Fruit fly (Drosophila melanogaster): ENCODE results near the gene sens-2.

The sens-2 gene

dm6 chr2L:6787029-6787972 lies 34.4 kb upstream of the sens-2 start (continued):
- TF ChIP-seq ken (GFP tag; IDR thresholded peaks at IDR 0.05) = peak; percentile 88
- peak; percentile 97 for TF ChIP-seq bcd (GFP tag; optimal IDR thresholded peaks at IDR 0.05)
- TF ChIP-seq CkIIα-i1 (GFP tag; IDR thresholded peaks at IDR 0.05) = 0 out of 2 replicates have a peak, but pooled peaks have one; percentile 14
- TF ChIP-seq Spps (tag; optimal IDR thresholded peaks at IDR 0.05) = peak; percentile 78
- TF ChIP-seq tna (GFP tag; IDR thresholded peaks at IDR 0.05; ENCODE audit: partially characterized antibody) = no peak
- no peak for TF ChIP-seq Lpt (GFP tag; optimal IDR thresholded peaks at IDR 0.05)
- peak; percentile 79 for TF ChIP-seq YL-1 (GFP tag; optimal IDR thresholded peaks at IDR 0.05)
- peak; percentile 78 for TF ChIP-seq Mrtf (GFP tag; IDR thresholded peaks at IDR 0.05)
- peak; percentile 92 to 96 for TF ChIP-seq chif (GFP tag; optimal IDR thresholded peaks at IDR 0.05)
- peak; percentile 92 for TF ChIP-seq CG16815 (GFP tag; optimal IDR thresholded peaks at IDR 0.05)
- TF ChIP-seq CG10979 (tag; optimal IDR thresholded peaks at IDR 0.05) = peak; percentile 96
- peak; percentile 92 for TF ChIP-seq row (GFP tag; IDR thresholded peaks at IDR 0.05)
- no peak for TF ChIP-seq sc (optimal IDR thresholded peaks at IDR 0.05)
- peak; percentile 95 for TF ChIP-seq sc (GFP tag; optimal IDR thresholded peaks at IDR 0.05)
- peak; percentile 97 for TF ChIP-seq Hr3 (GFP tag; optimal IDR thresholded peaks at IDR 0.05)
- TF ChIP-seq Elba2 (GFP tag; optimal IDR thresholded peaks at IDR 0.05) = peak; percentile 32
- TF ChIP-seq dm (GFP tag; optimal IDR thresholded peaks at IDR 0.05) = peak; percentile 94
- peak; percentile 94 for TF ChIP-seq CG8089 (GFP tag; optimal IDR thresholded peaks at IDR 0.05)
- peak; percentile 75 for TF ChIP-seq ssp (GFP tag; IDR thresholded peaks at IDR 0.05)
- TF ChIP-seq CG5953 (GFP tag; IDR thresholded peaks at IDR 0.05) = peak; percentile 70
- TF ChIP-seq trem (tag; optimal IDR thresholded peaks at IDR 0.05) = peak; percentile 86
- TF ChIP-seq CG2120 (GFP tag; optimal IDR thresholded peaks at IDR 0.05) = peak; percentile 97
- peak; percentile 90 to 99 for TF ChIP-seq Trl (optimal IDR thresholded peaks at IDR 0.05)
- peak; percentile 96 for TF ChIP-seq Trl (GFP tag; optimal IDR thresholded peaks at IDR 0.05)
- peak; percentile 84 for TF ChIP-seq tgo (GFP tag; IDR thresholded peaks at IDR 0.05)
- peak; percentile 95 for TF ChIP-seq fd96Cb (tag; optimal IDR thresholded peaks at IDR 0.05)
- TF ChIP-seq CG31365 (tag; optimal IDR thresholded peaks at IDR 0.05) = peak; percentile 62
- TF ChIP-seq CG17612 (GFP tag; IDR thresholded peaks at IDR 0.05) = peak; percentile 77
- TF ChIP-seq CG43689 (GFP tag; IDR thresholded peaks at IDR 0.05) = peak; percentile 65
- no peak for TF ChIP-seq h (optimal IDR thresholded peaks at IDR 0.05)
- TF ChIP-seq Gug (GFP tag; IDR thresholded peaks at IDR 0.05) = peak; percentile 91
- TF ChIP-seq CG14014 (GFP tag; IDR thresholded peaks at IDR 0.05) = peak; percentile 87
- TF ChIP-seq CG12236 (GFP tag; optimal IDR thresholded peaks at IDR 0.05) = peak; percentile 97
- TF ChIP-seq mam (GFP tag; optimal IDR thresholded peaks at IDR 0.05) = peak; percentile 96
- peak; percentile 47; the same call in 1 of the 3 replicates for TF ChIP-seq HLH4C (GFP tag; IDR thresholded peaks at IDR 0.05; ENCODE audit: partially characterized antibody)
- peak; percentile 79 for TF ChIP-seq Optix (GFP tag; IDR thresholded peaks at IDR 0.05)
- peak; percentile 88 for TF ChIP-seq Asciz (GFP tag; optimal IDR thresholded peaks at IDR 0.05)
- peak; percentile 94 for TF ChIP-seq CG33213 (GFP tag; optimal IDR thresholded peaks at IDR 0.05)
- peak; percentile 76 for TF ChIP-seq Oaz (GFP tag; IDR thresholded peaks at IDR 0.05)
- peak; percentile 66; the same call in 1 of the 2 replicates for TF ChIP-seq Taf1 (GFP tag; IDR thresholded peaks at IDR 0.05)
- TF ChIP-seq CG11398 (GFP tag; optimal IDR thresholded peaks at IDR 0.05) = peak; percentile 96
- peak; percentile 95 for TF ChIP-seq CG15269 (tag; optimal IDR thresholded peaks at IDR 0.05)
- TF ChIP-seq Sin3A (optimal IDR thresholded peaks at IDR 0.05) = no peak
- TF ChIP-seq sens-2 (GFP tag; IDR thresholded peaks at IDR 0.05) = peak; percentile 26
- peak; percentile 88 for TF ChIP-seq CG5180 (GFP tag; optimal IDR thresholded peaks at IDR 0.05)
- TF ChIP-seq CG1024 (GFP tag; IDR thresholded peaks at IDR 0.05) = peak; percentile 59
- TF ChIP-seq CG4820 (GFP tag; optimal IDR thresholded peaks at IDR 0.05) = peak; percentile 92
- TF ChIP-seq CG17568 (GFP tag; optimal IDR thresholded peaks at IDR 0.05) = peak; percentile 87
- TF ChIP-seq eve (GFP tag; optimal IDR thresholded peaks at IDR 0.05) = peak in 1 of 2 experiments; percentile 100
- TF ChIP-seq Usf (GFP tag; optimal IDR thresholded peaks at IDR 0.05) = peak; percentile 95
- TF ChIP-seq CG3407 (GFP tag; optimal IDR thresholded peaks at IDR 0.05) = peak; percentile 91

Data from whole organism, embryonic.